Fruit fly (Drosophila melanogaster): ENCODE results near the gene AlaRS-m.

The AlaRS-m gene

DNA sequence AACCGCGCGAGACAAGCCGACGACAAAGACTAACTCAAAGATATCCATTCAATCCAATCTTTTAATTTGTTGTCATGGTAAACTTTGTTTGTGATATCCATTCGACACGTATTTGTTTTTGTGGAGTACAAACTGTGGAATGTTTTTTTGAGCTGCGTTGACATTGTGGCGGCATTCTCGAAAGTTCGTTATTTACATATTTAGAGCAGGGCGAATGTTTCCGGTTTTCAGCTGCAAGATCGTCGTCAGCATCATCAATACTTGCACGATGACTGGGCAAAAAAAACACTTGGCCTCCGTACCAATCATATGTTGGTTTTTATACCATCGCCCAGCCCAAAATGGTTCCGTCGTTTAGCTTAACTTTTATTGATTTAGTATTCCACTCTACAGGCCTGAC is 15.4 kb upstream of the AlaRS-m start:
- no peak for TF ChIP-seq gl (tag; optimal IDR thresholded peaks at IDR 0.05)
- no peak for TF ChIP-seq CG15710 (tag; optimal IDR thresholded peaks at IDR 0.05)
- no peak for TF ChIP-seq Ets98B (GFP tag; IDR thresholded peaks at IDR 0.05)
- no peak for TF ChIP-seq Snoo (tag; optimal IDR thresholded peaks at IDR 0.05)
- no peak for TF ChIP-seq CG34367 (tag; optimal IDR thresholded peaks at IDR 0.05)
- TF ChIP-seq CG10348 (GFP tag; IDR thresholded peaks at IDR 0.05), result no peak
- TF ChIP-seq CG32121 (GFP tag; IDR thresholded peaks at IDR 0.05), result no peak
- no peak for TF ChIP-seq CG9948 (tag; optimal IDR thresholded peaks at IDR 0.05)
- no peak for TF ChIP-seq CG13204 (GFP tag; optimal IDR thresholded peaks at IDR 0.05)
- no peak for TF ChIP-seq rn (GFP tag; IDR thresholded peaks at IDR 0.05)
- no peak for TF ChIP-seq CG4496 (GFP tag; IDR thresholded peaks at IDR 0.05)
- TF ChIP-seq D1 (tag; optimal IDR thresholded peaks at IDR 0.05), result no peak
- TF ChIP-seq CG8159 (tag; optimal IDR thresholded peaks at IDR 0.05), result no peak
- no peak for TF ChIP-seq Pif1A (GFP tag; optimal IDR thresholded peaks at IDR 0.05)

DNA sequence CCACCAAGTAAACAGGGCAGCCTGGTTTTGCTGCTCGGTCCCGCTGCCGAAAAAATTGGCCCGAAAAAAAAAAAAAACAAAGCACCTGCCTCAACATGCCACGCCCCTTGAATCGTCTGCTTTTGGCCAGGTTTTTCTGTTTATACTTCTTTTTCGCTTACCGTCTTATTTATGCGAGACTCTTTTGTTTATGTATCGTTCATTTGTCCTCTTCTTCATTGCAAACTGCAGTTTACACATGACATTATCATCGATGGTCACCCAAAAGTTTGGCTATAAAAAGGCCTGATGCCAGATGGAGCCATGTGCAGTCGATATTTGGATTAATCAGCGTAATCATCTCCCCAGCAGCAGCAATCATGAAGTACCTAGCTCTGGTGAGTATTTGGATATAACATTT is 14.7 kb upstream of the AlaRS-m start, which contains the start of gene CG15212:
CG15212 (plus strand) TSS at position 301 of the 400 bp plus-strand sequence.
- TF ChIP-seq CG15710 (tag; optimal IDR thresholded peaks at IDR 0.05) (no peak), Ets98B (GFP tag; IDR thresholded peaks at IDR 0.05) (no peak), CG9948 (tag; optimal IDR thresholded peaks at IDR 0.05) (no peak), CG8301 (tag; optimal IDR thresholded peaks at IDR 0.05) (no peak), CG34367 (tag; optimal IDR thresholded peaks at IDR 0.05) (no peak), Pif1B (GFP tag; optimal IDR thresholded peaks at IDR 0.05) (no peak), D1 (tag; optimal IDR thresholded peaks at IDR 0.05) (no peak), CG32121 (GFP tag; IDR thresholded peaks at IDR 0.05) (no peak), CG8159 (tag; optimal IDR thresholded peaks at IDR 0.05) (no peak), Pif1A (GFP tag; optimal IDR thresholded peaks at IDR 0.05) (no peak), CG14655 (GFP tag; optimal IDR thresholded peaks at IDR 0.05) (no peak), rn (GFP tag; IDR thresholded peaks at IDR 0.05) (no peak), CG17806 (tag; optimal IDR thresholded peaks at IDR 0.05) (no peak), EcR (GFP tag; optimal IDR thresholded peaks at IDR 0.05) (no peak), CG10348 (GFP tag; IDR thresholded peaks at IDR 0.05) (no peak), Snoo (tag; optimal IDR thresholded peaks at IDR 0.05) (no peak), CG4496 (GFP tag; IDR thresholded peaks at IDR 0.05) (no peak), CG13204 (GFP tag; optimal IDR thresholded peaks at IDR 0.05) (no peak), gl (tag; optimal IDR thresholded peaks at IDR 0.05) (no peak)

DNA sequence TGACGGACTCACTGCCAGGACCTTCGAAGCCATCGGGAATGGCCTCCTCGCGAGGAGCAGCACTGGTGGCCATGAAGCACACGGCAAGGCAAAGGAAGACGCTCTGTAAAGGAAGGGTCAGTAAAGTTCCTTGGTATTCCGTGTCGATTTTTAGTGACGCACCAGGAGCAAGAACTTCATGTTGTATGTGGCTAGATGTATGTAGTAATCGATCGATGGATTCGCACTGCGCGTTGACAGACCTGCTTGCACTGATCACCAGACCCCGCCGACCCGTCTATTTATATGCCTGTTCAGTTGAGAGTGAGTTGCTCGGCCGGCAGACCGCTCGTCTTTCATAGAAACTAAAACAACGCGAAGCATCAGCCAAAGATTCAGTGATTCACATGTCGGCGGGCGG is 12.9 kb upstream of the AlaRS-m start, which contains the start of gene CG15213:
CG15213 (minus strand) TSS at position 255 of the 400 bp plus-strand sequence.
- TF ChIP-seq Pif1A (GFP tag; optimal IDR thresholded peaks at IDR 0.05), result no peak
- no peak for TF ChIP-seq CG15710 (tag; optimal IDR thresholded peaks at IDR 0.05)
- TF ChIP-seq CG12605 (GFP tag; IDR thresholded peaks at IDR 0.05), result no peak

DNA sequence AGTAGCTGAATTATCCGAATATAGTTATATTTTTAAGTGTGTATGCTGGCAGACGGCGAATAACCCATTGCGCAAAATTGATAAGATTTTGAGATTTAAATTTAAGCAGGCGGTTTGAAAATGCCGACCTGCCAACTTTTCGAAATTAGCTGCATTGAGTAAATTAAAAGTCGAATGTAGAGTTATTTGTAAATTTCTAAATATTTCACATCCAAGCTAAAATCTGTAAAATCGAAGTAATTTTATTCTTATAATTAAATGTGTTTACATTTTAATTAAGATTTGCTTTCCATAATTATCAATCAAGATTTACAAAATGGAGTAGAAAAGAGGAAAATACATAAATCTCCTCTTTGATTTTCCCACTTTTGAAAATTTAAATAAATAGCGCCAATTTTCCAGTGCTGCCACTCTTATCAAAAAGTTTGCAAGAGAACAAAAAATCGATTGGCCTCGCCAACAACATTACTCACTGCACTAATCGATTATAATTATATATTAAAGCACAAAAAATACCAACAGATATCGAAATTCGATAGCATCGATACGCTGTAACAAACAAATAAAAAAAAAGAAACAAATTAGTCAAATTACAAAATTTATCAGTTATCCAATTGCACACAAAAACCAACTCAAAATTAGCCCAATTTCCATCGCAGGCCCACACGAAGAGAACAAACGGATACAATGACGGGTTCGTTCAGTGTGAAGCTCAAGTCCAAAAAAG is 12.0 kb upstream of the AlaRS-m start, which contains the start of gene Yod1:
Yod1 (plus strand) TSS at position 168 of the 727 bp plus-strand sequence.
- peak; percentile 8; the same call in 1 of the 2 replicates for TF ChIP-seq CG32121 (GFP tag; IDR thresholded peaks at IDR 0.05)
- TF ChIP-seq CG14655 (GFP tag; optimal IDR thresholded peaks at IDR 0.05), result no peak
- peak; percentile 19; the same call in 1 of the 2 replicates for TF ChIP-seq Ets98B (GFP tag; IDR thresholded peaks at IDR 0.05)
- no peak for TF ChIP-seq CG10348 (GFP tag; IDR thresholded peaks at IDR 0.05)
- no peak for TF ChIP-seq Pif1A (GFP tag; optimal IDR thresholded peaks at IDR 0.05)
- TF ChIP-seq CG34367 (tag; optimal IDR thresholded peaks at IDR 0.05), result no peak
- TF ChIP-seq CG13204 (GFP tag; optimal IDR thresholded peaks at IDR 0.05), result no peak
- 0 out of 2 replicates have a peak, but pooled peaks have one; percentile 12 for TF ChIP-seq CG12605 (GFP tag; IDR thresholded peaks at IDR 0.05)
- peak; percentile 88 for TF ChIP-seq EcR (GFP tag; optimal IDR thresholded peaks at IDR 0.05)
- TF ChIP-seq gl (tag; optimal IDR thresholded peaks at IDR 0.05), result peak; percentile 33

DNA sequence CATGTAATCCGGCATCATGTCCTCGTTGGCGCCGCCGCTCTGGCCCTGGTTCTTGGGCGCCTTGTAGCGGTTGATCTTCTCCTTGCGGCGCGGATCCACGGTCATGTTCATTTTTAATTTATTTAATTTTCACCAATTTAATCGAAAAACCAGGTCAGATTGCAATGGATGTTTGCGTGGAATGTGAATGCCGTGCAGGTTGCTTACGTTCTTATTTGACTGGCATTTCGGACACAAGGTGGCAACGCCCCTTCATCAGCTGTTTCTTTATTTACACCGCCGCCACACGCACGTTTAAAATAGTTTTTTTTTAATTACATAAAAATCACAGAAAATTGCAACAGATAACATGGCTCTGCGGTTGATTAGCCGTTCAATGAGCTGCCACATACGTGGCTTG is 9.8 kb upstream of the AlaRS-m start, which contains the start of the genes CG10674 and CG4611:
CG10674 (minus strand) TSS at position 170 of the 400 bp plus-strand sequence.
CG4611 (plus strand) TSS at position 254 of the 400 bp plus-strand sequence.
- TF ChIP-seq CG10348 (GFP tag; IDR thresholded peaks at IDR 0.05) (no peak), EcR (GFP tag; optimal IDR thresholded peaks at IDR 0.05) (no peak), CG9948 (tag; optimal IDR thresholded peaks at IDR 0.05) (no peak), CG13204 (GFP tag; optimal IDR thresholded peaks at IDR 0.05) (no peak), CG15710 (tag; optimal IDR thresholded peaks at IDR 0.05) (no peak), CG32121 (GFP tag; IDR thresholded peaks at IDR 0.05) (no peak), CG4496 (GFP tag; IDR thresholded peaks at IDR 0.05) (no peak), CG8301 (tag; optimal IDR thresholded peaks at IDR 0.05) (no peak)

DNA sequence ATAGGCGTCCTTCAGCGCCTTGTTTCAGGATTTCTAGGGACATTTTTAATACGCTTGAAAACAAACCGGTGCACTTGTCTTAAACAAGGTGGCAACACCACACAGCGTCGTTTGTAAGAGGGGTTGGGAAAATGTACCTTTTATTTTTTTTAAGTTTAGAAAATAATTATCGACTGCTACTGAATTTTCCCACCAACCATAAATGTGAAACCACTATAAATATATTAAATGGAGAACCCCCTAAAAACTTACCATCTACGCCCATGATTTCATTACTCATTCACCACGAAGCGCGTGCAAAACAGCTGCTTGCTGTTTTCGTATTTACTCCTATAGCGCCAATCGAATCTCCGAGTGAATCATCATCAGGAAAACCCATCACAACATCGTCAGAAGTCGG is 6.6 kb upstream of the AlaRS-m start, which contains the start of the genes Tcs5 and CHMP2B:
Tcs5 (minus strand) TSS at position 84 of the 400 bp plus-strand sequence.
CHMP2B (plus strand) TSS at position 308 of the 400 bp plus-strand sequence.
- TF ChIP-seq CG8301 (tag; optimal IDR thresholded peaks at IDR 0.05) (peak; percentile 100), Pif1A (GFP tag; optimal IDR thresholded peaks at IDR 0.05) (peak; percentile 100), Ets98B (GFP tag; IDR thresholded peaks at IDR 0.05) (peak; percentile 100), rn (GFP tag; IDR thresholded peaks at IDR 0.05) (peak; percentile 100), CG15710 (tag; optimal IDR thresholded peaks at IDR 0.05) (peak; percentile 100), CG32121 (GFP tag; IDR thresholded peaks at IDR 0.05) (peak; percentile 100), gl (tag; optimal IDR thresholded peaks at IDR 0.05) (peak; percentile 99), fd96Ca (GFP tag; IDR thresholded peaks at IDR 0.05) (peak; percentile 100), CG8159 (tag; optimal IDR thresholded peaks at IDR 0.05) (peak; percentile 100), CG12605 (GFP tag; IDR thresholded peaks at IDR 0.05) (peak; percentile 100), D1 (tag; optimal IDR thresholded peaks at IDR 0.05) (no peak), CG14655 (GFP tag; optimal IDR thresholded peaks at IDR 0.05) (peak; percentile 100), EcR (GFP tag; optimal IDR thresholded peaks at IDR 0.05) (peak; percentile 71), CG13204 (GFP tag; optimal IDR thresholded peaks at IDR 0.05) (peak; percentile 98), CG4496 (GFP tag; IDR thresholded peaks at IDR 0.05) (peak; percentile 100), CG17806 (tag; optimal IDR thresholded peaks at IDR 0.05) (peak; percentile 100), Pif1B (GFP tag; optimal IDR thresholded peaks at IDR 0.05) (peak; percentile 100), CG9948 (tag; optimal IDR thresholded peaks at IDR 0.05) (peak; percentile 100), Snoo (tag; optimal IDR thresholded peaks at IDR 0.05) (peak; percentile 100), CG10348 (GFP tag; IDR thresholded peaks at IDR 0.05) (peak; percentile 100), CG34367 (tag; optimal IDR thresholded peaks at IDR 0.05) (peak; percentile 100)

Measured in whole organism, pupa.